Fruit fly (Drosophila melanogaster) Kc167 (cell line): Measurements from ENCODE around the gene ZnT77C.
"Not testable (repeated sequence)": the region's sequence is repeated elsewhere in the genome, so short reads cannot be mapped to it uniquely, and the experiment has no call there.

Source experiments
- Myc ChIP-seq: fragments of >200 bp; optimal IDR thresholded peaks from 2 replicates; lab custom pipeline; 2017; ENCODE audit warnings: missing external identifiers
- h ChIP-seq: fragments of >200 bp; optimal IDR thresholded peaks from 3 replicates; lab custom pipeline; 2018; ENCODE audit warnings: missing external identifiers
- ttk ChIP-seq: sonication (Bioruptor generic); optimal IDR thresholded peaks from 2 replicates; lab custom pipeline; 2017; ENCODE audit warnings: missing external identifiers

DNA sequence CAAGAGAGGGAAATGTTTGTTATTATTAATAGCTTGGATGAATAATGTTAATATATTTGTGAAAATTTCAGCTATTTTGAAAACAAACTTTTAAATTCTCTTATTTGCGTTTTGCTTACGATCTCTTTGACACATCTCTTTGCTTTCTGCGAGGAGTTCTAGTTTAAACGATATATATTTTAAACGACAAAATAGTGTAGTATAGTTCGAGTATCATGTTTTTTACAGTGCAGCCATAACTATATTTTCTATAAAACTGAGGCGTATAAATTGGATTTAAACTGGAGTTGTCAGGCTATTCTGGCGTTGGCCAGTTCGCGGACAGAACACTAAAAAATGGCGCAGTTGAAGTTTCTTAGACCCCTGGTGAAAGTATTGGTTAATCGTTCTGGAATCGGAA, 4.8 kb upstream of the ZnT77C start, which contains the start of gene CG18281:
- not testable (repeated sequence) for TF ChIP-seq Myc (lab: Kevin White, UChicago); ttk (lab: Kevin White, UChicago); h
